Fruit fly (Drosophila melanogaster): ENCODE measurements around the gene CG5854.

CG5854 gene

dm6 chr3R:23924200-23924599 lies 9.5 kb upstream of the CG5854 start, which contains the start of gene Ndc1 (continued):
- TF ChIP-seq CG18476 (GFP tag; optimal IDR thresholded peaks at IDR 0.05), result no peak
- TF ChIP-seq CG10321 (GFP tag; IDR thresholded peaks at IDR 0.05), result no peak
- TF ChIP-seq CG8944 (GFP tag; optimal IDR thresholded peaks at IDR 0.05), result no peak
- no peak for TF ChIP-seq Hmx (GFP tag; optimal IDR thresholded peaks at IDR 0.05)
- TF ChIP-seq CG15479 (GFP tag; optimal IDR thresholded peaks at IDR 0.05), result no peak
- no peak for TF ChIP-seq Six4 (GFP tag; optimal IDR thresholded peaks at IDR 0.05)
- TF ChIP-seq CG17186 (GFP tag; optimal IDR thresholded peaks at IDR 0.05), result peak; percentile 88
- TF ChIP-seq CG8281 (tag; optimal IDR thresholded peaks at IDR 0.05), result no peak
- TF ChIP-seq Spps (tag; optimal IDR thresholded peaks at IDR 0.05), result no peak
- TF ChIP-seq CG2678 (tag; optimal IDR thresholded peaks at IDR 0.05), result no peak
- TF ChIP-seq ind (GFP tag; optimal IDR thresholded peaks at IDR 0.05), result no peak
- no peak for TF ChIP-seq CG15073 (GFP tag; optimal IDR thresholded peaks at IDR 0.05)
- TF ChIP-seq gce (GFP tag; IDR thresholded peaks at IDR 0.05), result no peak
- TF ChIP-seq CG9727 (GFP tag; optimal IDR thresholded peaks at IDR 0.05), result no peak
- TF ChIP-seq kni (GFP tag; optimal IDR thresholded peaks at IDR 0.05), result no peak
- no peak for TF ChIP-seq row (GFP tag; IDR thresholded peaks at IDR 0.05)
- TF ChIP-seq fd96Cb (tag; optimal IDR thresholded peaks at IDR 0.05), result no peak
- TF ChIP-seq Xrp1 (GFP tag; IDR thresholded peaks at IDR 0.05), result no peak
- TF ChIP-seq Sin3A (optimal IDR thresholded peaks at IDR 0.05), result peak; percentile 42
- no peak for TF ChIP-seq z (GFP tag; IDR thresholded peaks at IDR 0.05)
- TF ChIP-seq Poxn (GFP tag; IDR thresholded peaks at IDR 0.05), result no peak
- no peak for TF ChIP-seq schlank (tag; optimal IDR thresholded peaks at IDR 0.05)
- TF ChIP-seq ken (GFP tag; IDR thresholded peaks at IDR 0.05), result no peak
- TF ChIP-seq slp2 (GFP tag; optimal IDR thresholded peaks at IDR 0.05), result no peak
- no peak for TF ChIP-seq inv (GFP tag; IDR thresholded peaks at IDR 0.05; ENCODE audit: partially characterized antibody)
- no peak for TF ChIP-seq gcm2 (GFP tag; optimal IDR thresholded peaks at IDR 0.05)
- TF ChIP-seq CG11456 (GFP tag; IDR thresholded peaks at IDR 0.05), result no peak
- TF ChIP-seq Aef1 (GFP tag; IDR thresholded peaks at IDR 0.05), result no peak
- TF ChIP-seq repo (GFP tag; optimal IDR thresholded peaks at IDR 0.05), result no peak
- no peak for TF ChIP-seq CG9932 (GFP tag; IDR thresholded peaks at IDR 0.05)
- no peak for TF ChIP-seq Side (GFP tag; optimal IDR thresholded peaks at IDR 0.05)
- no peak for TF ChIP-seq Neu2 (GFP tag; optimal IDR thresholded peaks at IDR 0.05; ENCODE audit: borderline replicate concordance)
- no peak for TF ChIP-seq ase (GFP tag; IDR thresholded peaks at IDR 0.05)
- no peak for TF ChIP-seq CG12155 (GFP tag; optimal IDR thresholded peaks at IDR 0.05)
- TF ChIP-seq CG4282 (GFP tag; optimal IDR thresholded peaks at IDR 0.05), result no peak
- TF ChIP-seq da (GFP tag; optimal IDR thresholded peaks at IDR 0.05), result no peak
- no peak for TF ChIP-seq CG12299 (tag; optimal IDR thresholded peaks at IDR 0.05)
- no peak for TF ChIP-seq CG30403 (GFP tag; optimal IDR thresholded peaks at IDR 0.05)
- TF ChIP-seq CG7786 (GFP tag; optimal IDR thresholded peaks at IDR 0.05), result no peak
- TF ChIP-seq dpn (GFP tag; optimal IDR thresholded peaks at IDR 0.05), result no peak
- no peak for TF ChIP-seq Hr3 (GFP tag; optimal IDR thresholded peaks at IDR 0.05)
- no peak for TF ChIP-seq fd102C (GFP tag; optimal IDR thresholded peaks at IDR 0.05)
- no peak for TF ChIP-seq Awh (GFP tag; IDR thresholded peaks at IDR 0.05)
- TF ChIP-seq CG7987 (GFP tag; optimal IDR thresholded peaks at IDR 0.05), result no peak
- TF ChIP-seq Fer1 (GFP tag; optimal IDR thresholded peaks at IDR 0.05), result no peak
- no peak for TF ChIP-seq H2.0 (GFP tag; IDR thresholded peaks at IDR 0.05)
- no peak for TF ChIP-seq E2f1 (GFP tag; IDR thresholded peaks at IDR 0.05)
- TF ChIP-seq tgo (GFP tag; IDR thresholded peaks at IDR 0.05), result no peak
- no peak for TF ChIP-seq CG8478 (optimal IDR thresholded peaks at IDR 0.05)
- TF ChIP-seq Hr39 (optimal IDR thresholded peaks at IDR 0.05), result no peak
- TF ChIP-seq CG9215 (GFP tag; IDR thresholded peaks at IDR 0.05), result no peak
- TF ChIP-seq NK7.1 (GFP tag; optimal IDR thresholded peaks at IDR 0.05), result no peak
- TF ChIP-seq cas (GFP tag; IDR thresholded peaks at IDR 0.05), result no peak
- no peak for TF ChIP-seq CG13775 (GFP tag; optimal IDR thresholded peaks at IDR 0.05)
- no peak for TF ChIP-seq dysf (GFP tag; IDR thresholded peaks at IDR 0.05)
